Fruit fly (Drosophila melanogaster): ENCODE measurements around the gene OtopLa.

OtopLa gene

DNA sequence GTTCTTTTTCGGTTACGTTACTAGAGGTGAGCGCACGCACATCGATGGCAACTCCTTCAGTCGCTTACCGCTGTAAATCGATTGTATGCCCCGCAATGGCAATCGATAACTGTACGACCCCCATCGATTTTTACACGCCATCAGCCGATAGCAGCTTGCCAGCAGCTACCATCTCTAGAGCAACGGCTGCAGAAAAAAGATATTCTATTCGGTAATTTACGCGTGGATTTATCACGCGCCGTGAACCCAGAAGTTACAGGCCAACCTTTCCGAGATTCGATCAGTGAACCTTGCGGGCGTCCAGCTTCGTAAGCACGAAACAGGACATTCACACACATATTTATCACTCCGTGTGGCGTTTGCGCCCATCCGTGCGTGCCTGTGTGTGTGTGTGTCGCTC is 17.6 kb upstream of the OtopLa start, which contains the start of the genes Sirt4 and CG4119 (continued):
- TF ChIP-seq CG14965 (GFP tag; optimal IDR thresholded peaks at IDR 0.05; ENCODE audit: borderline replicate concordance) (no peak), grau (tag; optimal IDR thresholded peaks at IDR 0.05) (peak; percentile 43), CG7357 (GFP tag; IDR thresholded peaks at IDR 0.05) (no peak), CG10654 (GFP tag; optimal IDR thresholded peaks at IDR 0.05) (no peak), CG11093 (GFP tag; IDR thresholded peaks at IDR 0.05) (no peak), lola (GFP tag; optimal IDR thresholded peaks at IDR 0.05) (no peak), Nf-YA (GFP tag; IDR thresholded peaks at IDR 0.05) (no peak), pros (GFP tag; optimal IDR thresholded peaks at IDR 0.05) (no peak), Ada2b (GFP tag; IDR thresholded peaks at IDR 0.05) (no peak), dm (GFP tag; optimal IDR thresholded peaks at IDR 0.05) (peak; percentile 64), CG1602 (GFP tag; optimal IDR thresholded peaks at IDR 0.05) (no peak), inv (GFP tag; IDR thresholded peaks at IDR 0.05; ENCODE audit: partially characterized antibody) (peak; percentile 94), CG14014 (GFP tag; IDR thresholded peaks at IDR 0.05) (no peak), gsb (GFP tag; IDR thresholded peaks at IDR 0.05) (no peak), crol (GFP tag; IDR thresholded peaks at IDR 0.05) (no peak), CG2875 (GFP tag; optimal IDR thresholded peaks at IDR 0.05) (no peak), yki (optimal IDR thresholded peaks at IDR 0.05) (no peak), Chrac-16 (GFP tag; optimal IDR thresholded peaks at IDR 0.05) (no peak), CG1832 (GFP tag; optimal IDR thresholded peaks at IDR 0.05) (no peak), disco-r (GFP tag; optimal IDR thresholded peaks at IDR 0.05) (no peak), mirr (GFP tag; optimal IDR thresholded peaks at IDR 0.05) (peak; percentile 19), cato (GFP tag; optimal IDR thresholded peaks at IDR 0.05; ENCODE audit: borderline replicate concordance) (no peak), CG31388 (GFP tag; optimal IDR thresholded peaks at IDR 0.05) (no peak), CG11247 (GFP tag; IDR thresholded peaks at IDR 0.05) (peak; percentile 36; the same call in 1 of the 2 replicates), ken (GFP tag; IDR thresholded peaks at IDR 0.05) (no peak), CG7372 (GFP tag; IDR thresholded peaks at IDR 0.05) (no peak; the same call in 1 of the 2 replicates), CG10959 (GFP tag; IDR thresholded peaks at IDR 0.05) (no peak), CG11398 (GFP tag; optimal IDR thresholded peaks at IDR 0.05) (no peak), kay (GFP tag; optimal IDR thresholded peaks at IDR 0.05) (no peak), CG7987 (GFP tag; optimal IDR thresholded peaks at IDR 0.05) (peak; percentile 11), nom (GFP tag; optimal IDR thresholded peaks at IDR 0.05) (no peak), E2f2 (GFP tag; IDR thresholded peaks at IDR 0.05) (peak; percentile 54), CG33557 (GFP tag; optimal IDR thresholded peaks at IDR 0.05) (no peak), bigmax (GFP tag; optimal IDR thresholded peaks at IDR 0.05) (no peak), CG10431 (GFP tag; optimal IDR thresholded peaks at IDR 0.05) (no peak), CG3838 (GFP tag; optimal IDR thresholded peaks at IDR 0.05) (no peak), CG18619 (GFP tag; optimal IDR thresholded peaks at IDR 0.05) (no peak), ham (GFP tag; IDR thresholded peaks at IDR 0.05) (no peak), CG4424 (GFP tag; optimal IDR thresholded peaks at IDR 0.05) (no peak), eve (GFP tag; optimal IDR thresholded peaks at IDR 0.05) (no peak), CG3726 (GFP tag; IDR thresholded peaks at IDR 0.05) (no peak), CG10979 (tag; optimal IDR thresholded peaks at IDR 0.05) (peak; percentile 7), CG6175 (GFP tag; IDR thresholded peaks at IDR 0.05) (no peak), ara (GFP tag; IDR thresholded peaks at IDR 0.05) (0 out of 2 replicates have a peak, but pooled peaks have one; percentile 5), bbx (GFP tag; IDR thresholded peaks at IDR 0.05; ENCODE audit: partially characterized antibody) (peak; percentile 98), jigr1 (GFP tag; IDR thresholded peaks at IDR 0.05) (no peak), otp (GFP tag; IDR thresholded peaks at IDR 0.05) (no peak), Sin3A (optimal IDR thresholded peaks at IDR 0.05) (peak; percentile 68), CG2116 (GFP tag; optimal IDR thresholded peaks at IDR 0.05) (peak; percentile 86), gem (tag; optimal IDR thresholded peaks at IDR 0.05) (no peak), Trl (optimal IDR thresholded peaks at IDR 0.05) (no peak), Trl (GFP tag; optimal IDR thresholded peaks at IDR 0.05) (no peak), cas (GFP tag; IDR thresholded peaks at IDR 0.05) (no peak)
